Worm (Caenorhabditis elegans): Measurements from ENCODE around the gene ZK856.16.

ce11 chrV:10183810-10184209, 21.6 kb downstream of the ZK856.16 start:
- TF ChIP-seq flt-1 (GFP tag; IDR thresholded peaks at IDR 0.05) = no peak
- no peak for TF ChIP-seq ama-1 (optimal IDR thresholded peaks at IDR 0.05)
- TF ChIP-seq F13C5.2 (tag; optimal IDR thresholded peaks at IDR 0.05) = no peak
- TF ChIP-seq ceh-36 (tag; optimal IDR thresholded peaks at IDR 0.05) = no peak
- TF ChIP-seq ets-7 (tag; optimal IDR thresholded peaks at IDR 0.05) = no peak

Measured in whole organism, early embryonic.